Fruit fly (Drosophila melanogaster) whole organism, prepupa: ENCODE measurements around the gene CG18563.

Source experiments
- Blimp-1 ChIP-seq: fragments of 200-800 bp; sonication (Bioruptor generic); optimal IDR thresholded peaks from 3 replicates; lab custom pipeline; 2017; ENCODE audit warnings: missing biosample characterization, missing genetic modification characterization, mild to moderate bottlenecking, moderate library complexity, missing genetic modification reagents
- CG10631 ChIP-seq: fragments of 200-800 bp; sonication (Bioruptor generic); optimal IDR thresholded peaks from 2 replicates; lab custom pipeline; 2016; ENCODE audit warnings: missing biosample characterization, missing genetic modification characterization
- CG10669 ChIP-seq: fragments of 200-800 bp; sonication (Bioruptor generic); optimal IDR thresholded peaks from 3 replicates; lab custom pipeline; 2018; ENCODE audit warnings: missing biosample characterization, mild to moderate bottlenecking, missing genetic modification characterization, moderate library complexity
- CG15336 ChIP-seq: fragments of 200-800 bp; sonication (Bioruptor generic); IDR thresholded peaks from 2 replicates; pipeline ENCODE4 v1.3.6; 2022; ENCODE audit warnings: missing biosample characterization, missing genetic modification characterization
- CG1621 ChIP-seq: fragments of 200-800 bp; sonication (Bioruptor generic); optimal IDR thresholded peaks from 3 replicates; lab custom pipeline; 2018; ENCODE audit warnings: missing biosample characterization, mild to moderate bottlenecking, missing genetic modification characterization
- CG16779 ChIP-seq: fragments of 200-800 bp; sonication (Bioruptor generic); optimal IDR thresholded peaks from 3 replicates; lab custom pipeline; 2017; ENCODE audit warnings: missing biosample characterization, mild to moderate bottlenecking, missing genetic modification characterization
- CG3032 ChIP-seq: fragments of 200-800 bp; optimal IDR thresholded peaks from 2 replicates; lab custom pipeline; 2019; ENCODE audit warnings: missing biosample characterization, mild to moderate bottlenecking, missing genetic modification characterization, moderate library complexity
- CG31627 ChIP-seq: fragments of 200-800 bp; sonication (Bioruptor generic); optimal IDR thresholded peaks from 3 replicates; lab custom pipeline; 2016; ENCODE audit warnings: missing biosample characterization, missing genetic modification characterization
- CG34406 ChIP-seq: fragments of 200-800 bp; sonication (Bioruptor generic); optimal IDR thresholded peaks from 3 replicates; lab custom pipeline; 2016; ENCODE audit warnings: missing biosample characterization, missing genetic modification characterization
- CG3919 ChIP-seq: fragments of 200-800 bp; sonication (Bioruptor generic); optimal IDR thresholded peaks from 3 replicates; lab custom pipeline; 2016; ENCODE audit warnings: missing biosample characterization, missing genetic modification characterization
- CG4318 ChIP-seq: fragments of 200-800 bp; sonication (Bioruptor generic); optimal IDR thresholded peaks from 3 replicates; lab custom pipeline; 2017; ENCODE audit warnings: missing biosample characterization, mild to moderate bottlenecking, missing genetic modification characterization
- CG6163 ChIP-seq: fragments of 200-800 bp; sonication (Bioruptor generic); IDR thresholded peaks from 3 replicates; pipeline ENCODE4 v1.3.6; 2022; ENCODE audit warnings: missing biosample characterization, missing genetic modification characterization
- CG6276 ChIP-seq: fragments of 200-800 bp; sonication (Bioruptor generic); optimal IDR thresholded peaks from 2 replicates; lab custom pipeline; 2017; ENCODE audit warnings: missing biosample characterization, mild to moderate bottlenecking, missing genetic modification characterization
- CG6808 ChIP-seq: fragments of 200-800 bp; sonication (Bioruptor generic); optimal IDR thresholded peaks from 3 replicates; lab custom pipeline; 2017; ENCODE audit warnings: missing biosample characterization, missing genetic modification characterization, mild to moderate bottlenecking, moderate library complexity, missing genetic modification reagents
- CG6854 ChIP-seq: fragments of 200-800 bp; sonication (Bioruptor generic); optimal IDR thresholded peaks from 2 replicates; lab custom pipeline; 2017; ENCODE audit warnings: missing biosample characterization, mild to moderate bottlenecking, missing genetic modification characterization
- CG7368 ChIP-seq: fragments of 200-800 bp; sonication (Bioruptor generic); optimal IDR thresholded peaks from 3 replicates; lab custom pipeline; 2016; ENCODE audit warnings: missing biosample characterization, missing genetic modification characterization
- CG8119 ChIP-seq: fragments of 200-800 bp; sonication (Bioruptor generic); IDR thresholded peaks from 3 replicates; pipeline ENCODE4 v1.3.6; 2022; ENCODE audit warnings: missing biosample characterization, missing genetic modification characterization
- CG8319 ChIP-seq: fragments of 200-800 bp; sonication (Bioruptor generic); optimal IDR thresholded peaks from 3 replicates; lab custom pipeline; 2016; ENCODE audit warnings: missing biosample characterization, missing genetic modification characterization
- CG8632 ChIP-seq: fragments of 200-800 bp; sonication (Bioruptor generic); optimal IDR thresholded peaks from 3 replicates; lab custom pipeline; 2016; ENCODE audit warnings: missing biosample characterization, missing genetic modification characterization
- Eip78C ChIP-seq: fragments of 200-800 bp; sonication (Bioruptor generic); peaks from one replicate; lab custom pipeline; 2016; ENCODE audit warnings: missing biosample characterization, missing genetic modification characterization
- Ets21C ChIP-seq: fragments of 200-800 bp; sonication (Bioruptor generic); optimal IDR thresholded peaks from 3 replicates; lab custom pipeline; 2016; ENCODE audit warnings: missing biosample characterization, missing genetic modification characterization
- Ets96B ChIP-seq: fragments of 200-800 bp; optimal IDR thresholded peaks from 2 replicates; lab custom pipeline; 2019; ENCODE audit warnings: missing biosample characterization, mild to moderate bottlenecking, missing genetic modification characterization, moderate library complexity
- Hr38 ChIP-seq: sonication (Bioruptor generic); optimal IDR thresholded peaks from 2 replicates; lab custom pipeline; 2016; ENCODE audit warnings: missing biosample characterization, missing genetic modification characterization
- Hr39 ChIP-seq: fragments of 200-800 bp; sonication (Bioruptor generic); optimal IDR thresholded peaks from 2 replicates; lab custom pipeline; 2016; ENCODE audit warnings: missing biosample characterization, missing genetic modification characterization
- Hr4 ChIP-seq: fragments of 200-800 bp; sonication (Bioruptor generic); optimal IDR thresholded peaks from 3 replicates; lab custom pipeline; 2016; ENCODE audit warnings: missing biosample characterization, missing genetic modification characterization
- Met ChIP-seq: fragments of 200-800 bp; sonication (Bioruptor generic); optimal IDR thresholded peaks from 3 replicates; lab custom pipeline; 2016; ENCODE audit warnings: missing biosample characterization, missing genetic modification characterization
- OdsH ChIP-seq: fragments of 200-800 bp; sonication (Bioruptor generic); optimal IDR thresholded peaks from 3 replicates; lab custom pipeline; 2016; ENCODE audit warnings: missing biosample characterization, missing genetic modification characterization
- Sox102F ChIP-seq: fragments of 200-800 bp; sonication (Bioruptor generic); optimal IDR thresholded peaks from 2 replicates; lab custom pipeline; 2016; ENCODE audit warnings: missing biosample characterization, mild to moderate bottlenecking, missing genetic modification characterization
- Sox15 ChIP-seq: fragments of 200-800 bp; sonication (Bioruptor generic); optimal IDR thresholded peaks from 3 replicates; lab custom pipeline; 2016; ENCODE audit warnings: missing biosample characterization, missing genetic modification characterization
- acj6 ChIP-seq: fragments of 200-800 bp; sonication (Bioruptor generic); optimal IDR thresholded peaks from 3 replicates; lab custom pipeline; 2016; ENCODE audit warnings: missing biosample characterization, missing genetic modification characterization
- cyc ChIP-seq: fragments of 200-800 bp; sonication (Bioruptor generic); optimal IDR thresholded peaks from 3 replicates; lab custom pipeline; 2016; ENCODE audit warnings: missing biosample characterization, missing genetic modification characterization
- dac ChIP-seq: fragments of 200-800 bp; sonication (Bioruptor generic); optimal IDR thresholded peaks from 2 replicates; lab custom pipeline; 2017; ENCODE audit warnings: missing biosample characterization, mild to moderate bottlenecking, missing genetic modification characterization
- dsx ChIP-seq: fragments of 200-800 bp; optimal IDR thresholded peaks from 3 replicates; lab custom pipeline; 2019; ENCODE audit warnings: missing biosample characterization, mild to moderate bottlenecking, missing genetic modification characterization, moderate library complexity; ENCODE audit not compliant: poor library complexity, severe bottlenecking
- eg ChIP-seq: fragments of 200-800 bp; sonication (Bioruptor generic); IDR thresholded peaks from 3 replicates; pipeline ENCODE4 v1.3.6; 2022; ENCODE audit warnings: missing biosample characterization, missing genetic modification characterization
- fd59A ChIP-seq: fragments of 200-800 bp; sonication (Bioruptor generic); optimal IDR thresholded peaks from 2 replicates; lab custom pipeline; 2017; ENCODE audit warnings: missing biosample characterization, mild to moderate bottlenecking, missing genetic modification characterization, missing genetic modification reagents
- fd85E ChIP-seq: fragments of 200-800 bp; sonication (Bioruptor generic); optimal IDR thresholded peaks from 3 replicates; lab custom pipeline; 2016; ENCODE audit warnings: missing biosample characterization, missing genetic modification characterization
- fkh ChIP-seq: fragments of 200-800 bp; sonication (Bioruptor generic); optimal IDR thresholded peaks from 3 replicates; lab custom pipeline; 2017; ENCODE audit warnings: missing biosample characterization, mild to moderate bottlenecking, missing genetic modification characterization, moderate library complexity
- lz ChIP-seq: fragments of 200-800 bp; sonication (Bioruptor generic); optimal IDR thresholded peaks from 3 replicates; lab custom pipeline; 2016; ENCODE audit warnings: missing biosample characterization, missing genetic modification characterization
- net ChIP-seq: fragments of 200-800 bp; sonication (Bioruptor generic); optimal IDR thresholded peaks from 3 replicates; lab custom pipeline; 2016; ENCODE audit warnings: missing biosample characterization, missing genetic modification characterization
- pdm3 ChIP-seq: fragments of 200-800 bp; sonication (Bioruptor generic); optimal IDR thresholded peaks from 3 replicates; lab custom pipeline; 2016; ENCODE audit warnings: missing biosample characterization, missing genetic modification characterization
- salr ChIP-seq, 2 experiments: fragments of 200-800 bp; sonication (Bioruptor generic); optimal IDR thresholded peaks; 3 replicates each; lab custom pipeline; 2016 to 2018; ENCODE audit warnings: missing biosample characterization in 2 of 2, missing genetic modification characterization in 2 of 2, mild to moderate bottlenecking in 1 of 2
- spab ChIP-seq: fragments of 200-800 bp; sonication (Bioruptor generic); optimal IDR thresholded peaks from 2 replicates; lab custom pipeline; 2017; ENCODE audit warnings: missing biosample characterization, mild to moderate bottlenecking, missing genetic modification characterization, missing genetic modification reagents
- svp ChIP-seq: fragments of 200-800 bp; sonication (Bioruptor generic); peaks from one replicate; lab custom pipeline; 2016; ENCODE audit warnings: missing biosample characterization, missing genetic modification characterization
- topi ChIP-seq: fragments of 200-800 bp; sonication (Bioruptor generic); optimal IDR thresholded peaks from 3 replicates; lab custom pipeline; 2016; ENCODE audit warnings: missing biosample characterization, missing genetic modification characterization
- vri ChIP-seq: fragments of 200-800 bp; sonication (Bioruptor generic); optimal IDR thresholded peaks from 3 replicates; lab custom pipeline; 2016; ENCODE audit warnings: missing biosample characterization, mild to moderate bottlenecking, missing genetic modification characterization

Gene CG18563

dm6 chr2L:17430602-17431358 lies 27.1 kb downstream of the CG18563 start (continued):
- TF ChIP-seq salr (GFP tag; optimal IDR thresholded peaks at IDR 0.05; lab: Kevin White, UChicago) = no peak
- peak; percentile 44 for TF ChIP-seq pdm3 (GFP tag; lab: Kevin White, UChicago)
- TF ChIP-seq Blimp-1 (GFP tag; lab: Kevin White, UChicago) = peak; percentile 86
- TF ChIP-seq dac = no peak
- no peak for TF ChIP-seq CG6276 (GFP tag; lab: Kevin White, UChicago)
- no peak for TF ChIP-seq fd85E
- peak; percentile 2 for TF ChIP-seq Sox15 (GFP tag; lab: Kevin White, UChicago)
- TF ChIP-seq Met (GFP tag; lab: Kevin White, UChicago) = no peak
- TF ChIP-seq CG6854 (GFP tag; lab: Kevin White, UChicago) = peak; percentile 2
- TF ChIP-seq CG4318 = no peak
- no peak for TF ChIP-seq Hr4 (GFP tag; lab: Kevin White, UChicago)
- no peak for TF ChIP-seq CG3919 (GFP tag; lab: Kevin White, UChicago)
- no peak for TF ChIP-seq CG1621
- TF ChIP-seq CG7368 = no peak
- TF ChIP-seq topi (GFP tag; lab: Kevin White, UChicago) = no peak
- TF ChIP-seq OdsH (GFP tag; lab: Kevin White, UChicago) = no peak
- no peak for TF ChIP-seq CG16779 (tag; lab: Kevin White, UChicago)
- no peak for TF ChIP-seq CG8319 (GFP tag; lab: Kevin White, UChicago)
- TF ChIP-seq fd59A (GFP tag; lab: Kevin White, UChicago) = no peak
- TF ChIP-seq net (GFP tag; lab: Kevin White, UChicago) = no peak
- no peak for TF ChIP-seq CG34406 (GFP tag; lab: Kevin White, UChicago)
- TF ChIP-seq Hr39 (GFP tag; lab: Kevin White, UChicago) = no peak

- TF ChIP-seq CG8119 (peak; percentile 94), CG10631 (GFP tag; lab: Kevin White, UChicago) (peak; percentile 90), Ets21C (GFP tag; lab: Kevin White, UChicago) (peak; percentile 46), spab (GFP tag; lab: Kevin White, UChicago) (peak; percentile 98), fd85E (peak; percentile 85), CG8632 (GFP tag; lab: Kevin White, UChicago) (peak; percentile 97), Hr4 (GFP tag; lab: Kevin White, UChicago) (peak; percentile 66), CG3919 (GFP tag; lab: Kevin White, UChicago) (peak; percentile 81), Ets96B (tag; lab: Kevin White, UChicago) (peak; percentile 62), CG34406 (GFP tag; lab: Kevin White, UChicago) (peak; percentile 91), Blimp-1 (GFP tag; lab: Kevin White, UChicago) (peak; percentile 82), svp (GFP tag; lab: Kevin White, UChicago) (peak; percentile 91), Hr38 (no peak), Sox15 (GFP tag; lab: Kevin White, UChicago) (peak; percentile 84), CG7368 (peak; percentile 93), fkh (GFP tag; lab: Kevin White, UChicago) (peak; percentile 21), CG15336 (peak; percentile 93), CG6808 (GFP tag; lab: Kevin White, UChicago) (peak; percentile 97), topi (GFP tag; lab: Kevin White, UChicago) (peak; percentile 75), pdm3 (GFP tag; lab: Kevin White, UChicago) (peak; percentile 86), CG10669 (GFP tag; lab: Kevin White, UChicago) (peak; percentile 97), dsx (GFP tag; lab: Kevin White, UChicago) (peak; percentile 64), vri (GFP tag; lab: Kevin White, UChicago) (peak; percentile 55), eg (peak; percentile 87), Hr39 (GFP tag; lab: Kevin White, UChicago) (peak; percentile 87), fd59A (GFP tag; lab: Kevin White, UChicago) (peak; percentile 76), CG3032 (peak; percentile 99), lz (GFP tag; lab: Kevin White, UChicago) (peak; percentile 88), cyc (GFP tag; lab: Kevin White, UChicago) (peak; percentile 70), CG31627 (peak; percentile 83), CG6163 (GFP tag; lab: Robert Waterston, UW) (peak; percentile 90), Eip78C (GFP tag; lab: Kevin White, UChicago) (peak; percentile 94), acj6 (GFP tag; lab: Kevin White, UChicago) (peak; percentile 95), Met (GFP tag; lab: Kevin White, UChicago) (peak; percentile 94), CG4318 (peak; percentile 82), OdsH (GFP tag; lab: Kevin White, UChicago) (peak; percentile 84), Sox102F (GFP tag; lab: Kevin White, UChicago) (peak; percentile 73)
These were observed 27.9 kb downstream of the CG18563 start for dm6 chr2L:17429788-17430587.
